Worm (Caenorhabditis elegans) whole organism, early embryonic: ENCODE data around the gene chup-1.
A peak's percentile ranks its signal among the peaks of the same experiment; 100 is the strongest.

Experiments
- B0310.2 ChIP-seq: sonication (generic microtip); optimal IDR thresholded peaks from 2 replicates; lab custom pipeline; 2016; ENCODE audit warnings: mild to moderate bottlenecking, missing genetic modification characterization, missing compliant biosample characterization
- F13C5.2 ChIP-seq: sonication (generic microtip); optimal IDR thresholded peaks from 2 replicates; lab custom pipeline; 2017; ENCODE audit warnings: mild to moderate bottlenecking, missing genetic modification characterization, inconsistent platforms, missing compliant biosample characterization
- aly-1 ChIP-seq: sonication (generic microtip); optimal IDR thresholded peaks from 2 replicates; lab custom pipeline; 2016; ENCODE audit warnings: missing genetic modification characterization, missing compliant biosample characterization
- ama-1 ChIP-seq: fragments of 150-350 bp; optimal IDR thresholded peaks from 2 replicates; lab custom pipeline; 2014
- ceh-13 ChIP-seq: fragments of 200-800 bp; sonication (Bioruptor generic); optimal IDR thresholded peaks from 2 replicates; lab custom pipeline; 2018; ENCODE audit warnings: mild to moderate bottlenecking, missing genetic modification characterization, missing compliant biosample characterization
- ceh-36 ChIP-seq: sonication (generic microtip); optimal IDR thresholded peaks from 2 replicates; lab custom pipeline; 2016; ENCODE audit warnings: missing genetic modification characterization, inconsistent platforms, missing compliant biosample characterization
- ets-7 ChIP-seq: sonication (generic microtip); optimal IDR thresholded peaks from 2 replicates; lab custom pipeline; 2016; ENCODE audit warnings: missing genotype, missing genetic modification characterization, missing compliant biosample characterization
- flt-1 ChIP-seq: fragments of 200-800 bp; sonication (Bioruptor generic); IDR thresholded peaks from 2 replicates; pipeline ENCODE4 v1.3.6; 2022; ENCODE audit warnings: missing genetic modification characterization, missing compliant biosample characterization
- hmbx-1 ChIP-seq: sonication (generic microtip); optimal IDR thresholded peaks from 2 replicates; lab custom pipeline; 2016; ENCODE audit warnings: mild to moderate bottlenecking, missing genetic modification characterization, missing compliant biosample characterization
- hmg-4 ChIP-seq: fragments of 200-800 bp; sonication (Bioruptor generic); optimal IDR thresholded peaks from 2 replicates; lab custom pipeline; 2018; ENCODE audit warnings: mild to moderate bottlenecking, missing genetic modification characterization, missing compliant biosample characterization
- hnd-1 ChIP-seq: sonication (generic microtip); optimal IDR thresholded peaks from 2 replicates; lab custom pipeline; 2016; ENCODE audit warnings: missing genetic modification characterization, missing compliant biosample characterization
- pes-1 ChIP-seq: fragments of 200-800 bp; sonication (Bioruptor generic); IDR thresholded peaks from 2 replicates; pipeline ENCODE4 v1.3.6; 2022; ENCODE audit warnings: missing genetic modification reagents, missing genetic modification characterization, missing compliant biosample characterization
- scrt-1 ChIP-seq: fragments of 200-800 bp; sonication (Bioruptor generic); IDR thresholded peaks from 2 replicates; pipeline ENCODE4 v1.3.6; 2022; ENCODE audit warnings: missing genetic modification characterization, missing compliant biosample characterization
- sea-1 ChIP-seq: fragments of 200-800 bp; sonication (Bioruptor generic); conservative IDR thresholded peaks from 2 replicates; pipeline ENCODE4 v1.3.6; 2022; ENCODE audit warnings: missing genetic modification characterization, missing compliant biosample characterization
- tbx-11 ChIP-seq: fragments of 200-800 bp; sonication (Bioruptor generic); IDR thresholded peaks from 2 replicates; pipeline ENCODE4 v1.3.6; 2022; ENCODE audit warnings: missing genetic modification characterization, missing compliant biosample characterization
- tbx-37 ChIP-seq: fragments of 200-800 bp; sonication (Bioruptor generic); conservative IDR thresholded peaks from 2 replicates; pipeline ENCODE4 v1.3.6; 2022; ENCODE audit warnings: missing genetic modification reagents, missing genetic modification characterization, missing compliant biosample characterization
- tra-4 ChIP-seq: sonication (generic microtip); optimal IDR thresholded peaks from 2 replicates; lab custom pipeline; 2017; ENCODE audit warnings: missing genetic modification characterization, missing compliant biosample characterization

Gene chup-1

ce11 chrX:8799925-8800324, 8.0 kb downstream of the chup-1 start:
- TF ChIP-seq ama-1 (no peak), B0310.2 (tag; lab: Kevin White, UChicago) (no peak), scrt-1 (no peak), hmg-4 (no peak), tbx-37 (no peak), pes-1 (GFP tag; lab: Robert Waterston, UW) (no peak), flt-1 (GFP tag; lab: Robert Waterston, UW) (no peak), aly-1 (tag; lab: Kevin White, UChicago) (no peak), tra-4 (no peak), ceh-13 (no peak), sea-1 (GFP tag; lab: Robert Waterston, UW) (no peak), ets-7 (tag; lab: Kevin White, UChicago) (no peak), hnd-1 (tag; lab: Kevin White, UChicago) (no peak), ceh-36 (tag; lab: Kevin White, UChicago) (no peak), tbx-11 (GFP tag; lab: Robert Waterston, UW) (no peak), F13C5.2 (no peak), hmbx-1 (tag; lab: Kevin White, UChicago) (no peak)

ce11 chrX:8800355-8800754, 8.4 kb downstream of the chup-1 start:
- TF ChIP-seq ets-7 (tag; lab: Kevin White, UChicago) = no peak

ce11 chrX:8800983-8801382, 9.0 kb downstream of the chup-1 start:
- TF ChIP-seq tbx-11 (GFP tag; lab: Robert Waterston, UW) (no peak), hmg-4 (no peak)

ce11 chrX:8805475-8805874, 13.5 kb downstream of the chup-1 start:
- no peak for TF ChIP-seq aly-1 (tag; lab: Kevin White, UChicago)
- TF ChIP-seq hmg-4 = peak; percentile 30

ce11 chrX:8806070-8806799, 14.3 kb downstream of the chup-1 start, which contains the start of gene R04E5.8:
Gene R04E5.8, minus strand, starts transcription at chrX:8806120.
- peak; percentile 33 for TF ChIP-seq hmg-4
- TF ChIP-seq ceh-13 = no peak

ce11 chrX:8808740-8809139, 16.8 kb downstream of the chup-1 start:
- TF ChIP-seq tbx-37 (no peak), ets-7 (tag; lab: Kevin White, UChicago) (no peak), tra-4 (no peak), ama-1 (no peak), tbx-11 (GFP tag; lab: Robert Waterston, UW) (no peak), flt-1 (GFP tag; lab: Robert Waterston, UW) (no peak), ceh-13 (no peak), B0310.2 (tag; lab: Kevin White, UChicago) (no peak), ceh-36 (tag; lab: Kevin White, UChicago) (no peak), hmg-4 (no peak)

- TF ChIP-seq scrt-1 (no peak), sea-1 (GFP tag; lab: Robert Waterston, UW) (0 out of 2 replicates have a peak, but pooled peaks have one; percentile 24), aly-1 (tag; lab: Kevin White, UChicago) (peak; percentile 23), F13C5.2 (peak; percentile 19), hmg-4 (peak; percentile 83)
Measured at ce11 chrX:8810908-8811307, 18.9 kb downstream of the chup-1 start, which contains the start of gene R04E5.9. Gene R04E5.9, minus strand, starts transcription at chrX:8811142.

- TF ChIP-seq B0310.2 (tag; lab: Kevin White, UChicago) (no peak), aly-1 (tag; lab: Kevin White, UChicago) (no peak)
Measured at ce11 chrX:8811916-8812315, 20.0 kb downstream of the chup-1 start, which contains the start of gene cnnm-2. Gene cnnm-2, plus strand, starts transcription at chrX:8812105.

ce11 chrX:8817929-8818328, 26.0 kb downstream of the chup-1 start:
- TF ChIP-seq ceh-36 (tag; lab: Kevin White, UChicago) (peak; percentile 48), sea-1 (GFP tag; lab: Robert Waterston, UW) (peak; percentile 82), tbx-11 (GFP tag; lab: Robert Waterston, UW) (peak; percentile 68; the same call in 1 of the 2 replicates), hmbx-1 (tag; lab: Kevin White, UChicago) (no peak), hmg-4 (peak; percentile 0), pes-1 (GFP tag; lab: Robert Waterston, UW) (peak; percentile 84), B0310.2 (tag; lab: Kevin White, UChicago) (no peak), F13C5.2 (no peak), hnd-1 (tag; lab: Kevin White, UChicago) (peak; percentile 16), ama-1 (no peak), ets-7 (tag; lab: Kevin White, UChicago) (no peak), tra-4 (peak; percentile 38), scrt-1 (peak; percentile 79), ceh-13 (peak; percentile 43), flt-1 (GFP tag; lab: Robert Waterston, UW) (peak; percentile 76), aly-1 (tag; lab: Kevin White, UChicago) (peak; percentile 25), tbx-37 (peak; percentile 13; the same call in 1 of the 2 replicates)
